Fruit fly (Drosophila melanogaster) whole organism, embryonic: ENCODE results near the gene mRpS18B.
A peak's percentile ranks its signal among the peaks of the same experiment; 100 is the strongest.

Source experiments
- Abd-B ChIP-seq: fragments of 200-800 bp; sonication (Bioruptor generic); optimal IDR thresholded peaks from 2 replicates; lab custom pipeline; 2018; ENCODE audit warnings: missing biosample characterization, mild to moderate bottlenecking, missing genetic modification characterization, moderate library complexity
- Aef1 ChIP-seq: fragments of 200-800 bp; sonication (Bioruptor generic); IDR thresholded peaks from 3 replicates; pipeline ENCODE4 v1.3.6; 2022; ENCODE audit warnings: missing biosample characterization, missing genetic modification characterization
- Atf6 ChIP-seq: fragments of 200-800 bp; sonication (Bioruptor generic); IDR thresholded peaks from 2 replicates; pipeline ENCODE4 v1.3.6; 2022; ENCODE audit warnings: missing biosample characterization, missing genetic modification characterization
- Bdp1 ChIP-seq: fragments of 200-800 bp; sonication (Bioruptor generic); optimal IDR thresholded peaks from 3 replicates; lab custom pipeline; 2016; ENCODE audit warnings: missing biosample characterization, missing genetic modification characterization
- CG12659 ChIP-seq: fragments of 200-800 bp; sonication (Bioruptor generic); optimal IDR thresholded peaks from 3 replicates; lab custom pipeline; 2017; ENCODE audit warnings: mild to moderate bottlenecking, missing biosample characterization, missing genetic modification reagents, missing genetic modification characterization
- CG13424 ChIP-seq: fragments of 200-800 bp; sonication (Bioruptor generic); optimal IDR thresholded peaks from 2 replicates; lab custom pipeline; 2019; ENCODE audit warnings: missing biosample characterization, mild to moderate bottlenecking, missing genetic modification characterization, moderate library complexity
- CG16779 ChIP-seq: fragments of 200-800 bp; sonication (Bioruptor generic); IDR thresholded peaks from 2 replicates; pipeline ENCODE4 v1.3.6; 2022; ENCODE audit warnings: missing biosample characterization, missing genetic modification characterization
- CG18764 ChIP-seq: fragments of 200-800 bp; sonication (Bioruptor generic); optimal IDR thresholded peaks from 3 replicates; lab custom pipeline; 2016; ENCODE audit warnings: missing biosample characterization, missing genetic modification characterization
- CG2712 ChIP-seq: fragments of 200-800 bp; optimal IDR thresholded peaks from 3 replicates; lab custom pipeline; 2019; ENCODE audit warnings: missing biosample characterization, mild to moderate bottlenecking, missing genetic modification characterization, moderate library complexity
- CG2889 ChIP-seq: fragments of 200-800 bp; sonication (Bioruptor generic); IDR thresholded peaks from 3 replicates; pipeline ENCODE4 v1.3.6; 2022; ENCODE audit warnings: missing biosample characterization, missing genetic modification characterization
- CG3995 ChIP-seq: fragments of 200-800 bp; sonication (Bioruptor generic); optimal IDR thresholded peaks from 3 replicates; lab custom pipeline; 2016; ENCODE audit warnings: missing biosample characterization, missing genetic modification characterization
- CG4404 ChIP-seq: fragments of 200-800 bp; sonication (Bioruptor generic); IDR thresholded peaks from 2 replicates; pipeline ENCODE4 v1.3.6; 2022; ENCODE audit warnings: missing biosample characterization, missing genetic modification characterization
- CG6175 ChIP-seq: fragments of 200-800 bp; sonication (Bioruptor generic); IDR thresholded peaks from 3 replicates; pipeline ENCODE4 v1.3.6; 2022; ENCODE audit warnings: missing biosample characterization, missing genetic modification characterization
- CG7556 ChIP-seq: fragments of 200-800 bp; sonication (Bioruptor generic); optimal IDR thresholded peaks from 2 replicates; lab custom pipeline; 2017; ENCODE audit warnings: missing biosample characterization, mild to moderate bottlenecking, missing genetic modification characterization
- CG8924 ChIP-seq: fragments of 200-800 bp; optimal IDR thresholded peaks from 3 replicates; lab custom pipeline; 2019; ENCODE audit warnings: missing biosample characterization, mild to moderate bottlenecking, missing genetic modification characterization, moderate library complexity
- CG9727 ChIP-seq: fragments of 200-800 bp; sonication (Bioruptor generic); optimal IDR thresholded peaks from 3 replicates; lab custom pipeline; 2017; ENCODE audit warnings: missing biosample characterization, mild to moderate bottlenecking, missing genetic modification characterization
- CrebB ChIP-seq: fragments of 200-800 bp; sonication (Bioruptor generic); optimal IDR thresholded peaks from 3 replicates; lab custom pipeline; 2018; ENCODE audit warnings: missing biosample characterization, mild to moderate bottlenecking, missing genetic modification characterization
- D19B ChIP-seq: fragments of 200-800 bp; sonication (Bioruptor generic); optimal IDR thresholded peaks from 2 replicates; lab custom pipeline; 2017; ENCODE audit warnings: missing biosample characterization, mild to moderate bottlenecking, missing genetic modification characterization
- Dek ChIP-seq: fragments of 200-800 bp; sonication (Bioruptor generic); optimal IDR thresholded peaks from 3 replicates; lab custom pipeline; 2019; ENCODE audit warnings: missing biosample characterization, mild to moderate bottlenecking, missing genetic modification characterization, moderate library complexity
- E2f2 ChIP-seq: fragments of 200-800 bp; sonication (Bioruptor generic); IDR thresholded peaks from 2 replicates; pipeline ENCODE4 v1.3.6; 2022; ENCODE audit warnings: missing biosample characterization, missing genetic modification characterization
- Eip74EF ChIP-seq, 2 experiments: fragments of 200-800 bp in 1 of 2; fragments of >200 bp in 1 of 2; sonication (Bioruptor generic) in 1 of 2; optimal IDR thresholded peaks; 2 replicates each; lab custom pipeline; 2017 to 2019; ENCODE audit warnings: missing biosample characterization in 2 of 2, missing genetic modification characterization in 2 of 2, mild to moderate bottlenecking in 1 of 2, moderate library complexity in 1 of 2
- Ets97D ChIP-seq: fragments of 200-800 bp; sonication (Bioruptor generic); optimal IDR thresholded peaks from 3 replicates; lab custom pipeline; 2016; ENCODE audit warnings: missing biosample characterization, missing genetic modification characterization
- Fer1 ChIP-seq: fragments of 200-800 bp; sonication (Bioruptor generic); optimal IDR thresholded peaks from 2 replicates; lab custom pipeline; 2017; ENCODE audit warnings: missing biosample characterization, mild to moderate bottlenecking, missing genetic modification characterization
- Gsc ChIP-seq: fragments of 200-800 bp; sonication (Bioruptor generic); IDR thresholded peaks from 2 replicates; pipeline ENCODE4 v1.3.6; 2022; ENCODE audit warnings: missing biosample characterization, missing genetic modification characterization
- H2.0 ChIP-seq: fragments of 200-800 bp; sonication (Bioruptor generic); IDR thresholded peaks from 2 replicates; pipeline ENCODE4 v1.3.6; 2022; ENCODE audit warnings: missing biosample characterization, missing genetic modification characterization
- Hand ChIP-seq: fragments of 200-800 bp; sonication (Bioruptor generic); optimal IDR thresholded peaks from 2 replicates; lab custom pipeline; 2017; ENCODE audit warnings: mild to moderate bottlenecking, missing biosample characterization, missing genetic modification reagents, missing genetic modification characterization
- Hmx ChIP-seq: fragments of 200-800 bp; sonication (Bioruptor generic); optimal IDR thresholded peaks from 2 replicates; lab custom pipeline; 2016; ENCODE audit warnings: missing biosample characterization, missing genetic modification characterization
- Opbp ChIP-seq: fragments of 200-800 bp; sonication (Bioruptor generic); IDR thresholded peaks from 3 replicates; pipeline ENCODE4 v1.3.6; 2022; ENCODE audit warnings: missing biosample characterization, missing genetic modification characterization; ENCODE audit not compliant: partially characterized antibody
- Scr ChIP-seq: fragments of 200-800 bp; sonication (Bioruptor generic); IDR thresholded peaks from 2 replicates; pipeline ENCODE4 v1.3.6; 2022; ENCODE audit warnings: missing biosample characterization, missing genetic modification characterization; ENCODE audit not compliant: partially characterized antibody
- al ChIP-seq: fragments of 200-800 bp; sonication (Bioruptor generic); IDR thresholded peaks from 2 replicates; pipeline ENCODE4 v1.3.6; 2022; ENCODE audit warnings: missing biosample characterization, missing genetic modification characterization
- ara ChIP-seq: fragments of 200-800 bp; sonication (Bioruptor generic); IDR thresholded peaks from 2 replicates; pipeline ENCODE4 v1.3.6; 2022; ENCODE audit warnings: missing biosample characterization, missing genetic modification characterization
- ash1 ChIP-seq: fragments of 200-800 bp; sonication (Bioruptor generic); optimal IDR thresholded peaks from 2 replicates; lab custom pipeline; 2018; ENCODE audit warnings: missing biosample characterization, mild to moderate bottlenecking, missing genetic modification characterization
- btn ChIP-seq: fragments of 200-800 bp; sonication (Bioruptor generic); optimal IDR thresholded peaks from 2 replicates; lab custom pipeline; 2016; ENCODE audit warnings: missing biosample characterization, missing genetic modification characterization
- caup ChIP-seq: fragments of 200-800 bp; sonication (Bioruptor generic); optimal IDR thresholded peaks from 3 replicates; lab custom pipeline; 2017; ENCODE audit warnings: missing biosample characterization, mild to moderate bottlenecking, missing genetic modification characterization, moderate library complexity; ENCODE audit not compliant: severe bottlenecking
- cg ChIP-seq: fragments of 200-800 bp; sonication (Bioruptor generic); optimal IDR thresholded peaks from 3 replicates; lab custom pipeline; 2019; ENCODE audit warnings: missing biosample characterization, mild to moderate bottlenecking, missing genetic modification characterization, moderate library complexity
- dan ChIP-seq: fragments of 200-800 bp; sonication (Bioruptor generic); IDR thresholded peaks from 2 replicates; pipeline ENCODE4 v1.3.6; 2022; ENCODE audit warnings: missing biosample characterization, missing genetic modification characterization
- ftz-f1 ChIP-seq: fragments of 200-800 bp; sonication (Bioruptor generic); optimal IDR thresholded peaks from 2 replicates; lab custom pipeline; 2016; ENCODE audit warnings: missing biosample characterization, missing genetic modification characterization
- gcm ChIP-seq: fragments of 200-800 bp; sonication (Bioruptor generic); optimal IDR thresholded peaks from 2 replicates; lab custom pipeline; 2019; ENCODE audit warnings: missing biosample characterization, mild to moderate bottlenecking, missing genetic modification characterization, moderate library complexity
- jing ChIP-seq: fragments of 200-800 bp; sonication (Bioruptor generic); optimal IDR thresholded peaks from 2 replicates; lab custom pipeline; 2018; ENCODE audit warnings: missing biosample characterization, mild to moderate bottlenecking, missing genetic modification characterization
- lola ChIP-seq, 3 experiments: fragments of >200 bp in 2 of 3; fragments of 200-800 bp in 1 of 3; sonication (Bioruptor generic) in 1 of 3; optimal IDR thresholded peaks; 2 replicates each; lab custom pipeline; 2017 to 2019; ENCODE audit warnings: missing biosample characterization in 3 of 3, missing genetic modification characterization in 3 of 3, mild to moderate bottlenecking in 1 of 3, moderate library complexity in 1 of 3
- nmo ChIP-seq: fragments of 200-800 bp; sonication (Bioruptor generic); optimal IDR thresholded peaks from 2 replicates; lab custom pipeline; 2018; ENCODE audit warnings: missing biosample characterization, mild to moderate bottlenecking, missing genetic modification characterization, moderate library complexity
- p53 ChIP-seq: fragments of 200-800 bp; sonication (Bioruptor generic); optimal IDR thresholded peaks from 2 replicates; lab custom pipeline; 2016; ENCODE audit warnings: missing biosample characterization, missing genetic modification characterization
- ro ChIP-seq: fragments of 200-800 bp; sonication (Bioruptor generic); IDR thresholded peaks from 2 replicates; pipeline ENCODE4 v1.3.6; 2022; ENCODE audit warnings: missing biosample characterization, missing genetic modification characterization
- sens ChIP-seq: fragments of 200-800 bp; sonication (Bioruptor generic); peaks from one replicate; lab custom pipeline; 2016; ENCODE audit warnings: missing biosample characterization, missing genetic modification characterization
- seq ChIP-seq: fragments of 200-800 bp; sonication (Bioruptor generic); IDR thresholded peaks from 2 replicates; pipeline ENCODE4 v1.3.6; 2022; ENCODE audit warnings: missing biosample characterization, missing genetic modification characterization
- tin ChIP-seq: fragments of 200-800 bp; sonication (Bioruptor generic); optimal IDR thresholded peaks from 3 replicates; lab custom pipeline; 2016; ENCODE audit warnings: missing biosample characterization, missing genetic modification characterization
- vnd ChIP-seq: fragments of 200-800 bp; sonication (Bioruptor generic); IDR thresholded peaks from 3 replicates; pipeline ENCODE4 v1.3.6; 2022; ENCODE audit warnings: missing biosample characterization, missing genetic modification characterization; ENCODE audit not compliant: partially characterized antibody
- vvl ChIP-seq: fragments of 200-800 bp; sonication (Bioruptor generic); IDR thresholded peaks from 2 replicates; pipeline ENCODE4 v1.3.6; 2022; ENCODE audit warnings: missing biosample characterization, missing genetic modification characterization
- yki ChIP-seq: fragments of >200 bp; optimal IDR thresholded peaks from 3 replicates; lab custom pipeline; 2018
- zen2 ChIP-seq: fragments of 200-800 bp; sonication (Bioruptor generic); IDR thresholded peaks from 3 replicates; pipeline ENCODE4 v1.3.6; 2022; ENCODE audit warnings: missing biosample characterization, missing genetic modification characterization; ENCODE audit not compliant: partially characterized antibody
- zfh1 ChIP-seq: fragments of 200-800 bp; sonication (Bioruptor generic); IDR thresholded peaks from 3 replicates; pipeline ENCODE4 v1.3.6; 2022; ENCODE audit warnings: missing biosample characterization, missing genetic modification characterization

mRpS18B gene

DNA sequence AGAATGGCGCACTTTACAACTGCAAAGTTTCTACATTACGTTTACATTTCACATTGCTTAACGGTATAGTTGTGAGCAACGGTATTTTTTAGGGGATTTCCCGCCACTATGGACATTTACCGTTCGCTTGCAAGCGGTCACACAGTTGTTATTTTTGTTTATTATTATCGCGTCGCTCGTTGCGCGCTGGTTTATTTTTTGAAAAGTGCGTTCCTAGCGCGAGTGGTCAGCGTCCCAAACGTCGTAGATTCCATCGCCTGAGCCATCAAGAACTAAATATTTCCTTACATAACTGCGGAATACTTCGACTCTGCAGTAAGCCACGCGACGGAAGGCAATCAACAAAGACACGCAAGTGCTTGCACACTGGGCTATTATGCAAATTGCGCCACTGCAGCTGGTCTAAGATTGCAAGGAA is 30.8 kb downstream of the mRpS18B start, which contains the start of gene bwa (continued):
- TF ChIP-seq vvl (GFP tag; lab: Robert Waterston, UW) (peak; percentile 54; the same call in 1 of the 2 replicates), E2f2 (peak; percentile 90), p53 (peak; percentile 33), Bdp1 (GFP tag; lab: Kevin White, UChicago) (no peak), ash1 (GFP tag; lab: Kevin White, UChicago) (no peak), sens (GFP tag; lab: Kevin White, UChicago) (peak; percentile 59), Dek (tag; lab: Kevin White, UChicago) (no peak), CG7556 (GFP tag; lab: Kevin White, UChicago) (no peak), Ets97D (GFP tag; lab: Kevin White, UChicago) (peak; percentile 58), yki (lab: Kevin White, UChicago) (no peak), zfh1 (GFP tag; lab: Robert Waterston, UW) (peak; percentile 38; the same call in 1 of the 3 replicates), D19B (no peak), CG3995 (GFP tag; lab: Kevin White, UChicago) (no peak), lola (GFP tag; optimal IDR thresholded peaks at IDR 0.05; lab: Kevin White, UChicago) (no peak), CG13424 (tag; lab: Kevin White, UChicago) (no peak), vnd (no peak), dan (GFP tag; lab: Robert Waterston, UW) (no peak), cg (GFP tag; lab: Kevin White, UChicago) (peak; percentile 3), ro (no peak), CG16779 (GFP tag; lab: Robert Waterston, UW) (no peak), Gsc (no peak), Eip74EF (GFP tag; optimal IDR thresholded peaks at IDR 0.05; lab: Kevin White, UChicago) (no peak), Fer1 (peak; percentile 4), gcm (GFP tag; lab: Kevin White, UChicago) (no peak), zen2 (no peak), ara (no peak), seq (no peak), jing (GFP tag; lab: Kevin White, UChicago) (no peak), CG6175 (GFP tag; lab: Robert Waterston, UW) (no peak), Atf6 (GFP tag; lab: Robert Waterston, UW) (no peak), Abd-B (peak; percentile 12), tin (no peak), CG4404 (GFP tag; lab: Robert Waterston, UW) (no peak), CG8924 (tag; lab: Kevin White, UChicago) (peak; percentile 32), CG2712 (tag; lab: Kevin White, UChicago) (peak; percentile 31), Scr (GFP tag; lab: Robert Waterston, UW) (no peak), CrebB (tag; lab: Kevin White, UChicago) (no peak), CG9727 (GFP tag; lab: Kevin White, UChicago) (no peak), H2.0 (GFP tag; lab: Robert Waterston, UW) (no peak), Hand (GFP tag; lab: Kevin White, UChicago) (no peak), al (GFP tag; lab: Robert Waterston, UW) (no peak), btn (GFP tag; lab: Kevin White, UChicago) (no peak), CG12659 (GFP tag; lab: Kevin White, UChicago) (peak; percentile 67), Opbp (GFP tag; lab: Robert Waterston, UW) (peak; percentile 39; the same call in 1 of the 3 replicates), CG18764 (GFP tag; lab: Kevin White, UChicago) (no peak), CG2889 (GFP tag; lab: Robert Waterston, UW) (no peak), caup (GFP tag; lab: Kevin White, UChicago) (peak; percentile 24), Hmx (no peak), nmo (GFP tag; lab: Kevin White, UChicago) (peak; percentile 25), Aef1 (peak; percentile 35; the same call in 2 of the 3 replicates), ftz-f1 (no peak)
